Fruit fly (Drosophila melanogaster): ENCODE results near the gene Atac1.

The Atac1 gene

DNA sequence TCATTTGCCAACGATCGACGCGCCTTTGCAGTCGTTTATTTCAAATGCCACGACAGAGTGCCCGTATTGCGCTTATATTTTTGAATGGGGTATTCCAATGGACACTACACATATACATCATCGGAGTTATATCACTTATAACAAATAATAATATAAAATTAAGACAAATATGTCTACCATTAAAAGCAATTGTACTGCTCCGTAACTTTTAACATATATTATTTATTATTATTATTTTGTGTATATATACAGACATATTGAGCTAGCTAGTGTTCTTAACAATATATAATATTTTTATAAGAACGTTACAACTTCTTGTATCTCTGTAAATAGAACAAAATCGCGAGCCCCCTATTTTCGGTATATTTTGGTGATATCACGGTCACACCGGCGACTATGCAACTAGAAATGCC is 3.9 kb upstream of the Atac1 start, which contains the start of the genes sip2 and Coprox (continued):
- TF ChIP-seq Six4 (GFP tag; optimal IDR thresholded peaks at IDR 0.05) (peak; percentile 33), repo (GFP tag; optimal IDR thresholded peaks at IDR 0.05) (no peak), phol (tag; optimal IDR thresholded peaks at IDR 0.05) (peak; percentile 76), pho (GFP tag; optimal IDR thresholded peaks at IDR 0.05) (no peak), pb (GFP tag; optimal IDR thresholded peaks at IDR 0.05) (no peak), ham (GFP tag; IDR thresholded peaks at IDR 0.05) (no peak), CG16863 (GFP tag; optimal IDR thresholded peaks at IDR 0.05) (no peak), croc (GFP tag; conservative IDR thresholded peaks at IDR 0.05) (peak; percentile 44; the same call in 2 of the 3 replicates), MESR4 (GFP tag; optimal IDR thresholded peaks at IDR 0.05) (no peak), grn (GFP tag; optimal IDR thresholded peaks at IDR 0.05) (no peak), CG4854 (GFP tag; optimal IDR thresholded peaks at IDR 0.05) (no peak), slbo (GFP tag; IDR thresholded peaks at IDR 0.05) (peak; percentile 64), chif (GFP tag; optimal IDR thresholded peaks at IDR 0.05) (no peak), CG31441 (GFP tag; IDR thresholded peaks at IDR 0.05) (peak; percentile 85), CG12236 (GFP tag; optimal IDR thresholded peaks at IDR 0.05) (no peak), Myb (GFP tag; optimal IDR thresholded peaks at IDR 0.05) (peak; percentile 70), B-H2 (GFP tag; optimal IDR thresholded peaks at IDR 0.05) (peak; percentile 55), Dfd (GFP tag; optimal IDR thresholded peaks at IDR 0.05) (no peak), Doc3 (GFP tag; IDR thresholded peaks at IDR 0.05; ENCODE audit: partially characterized antibody) (no peak), dmrt99B (tag; optimal IDR thresholded peaks at IDR 0.05) (no peak), CG17802 (tag; optimal IDR thresholded peaks at IDR 0.05) (peak; percentile 29), Chrac-16 (GFP tag; optimal IDR thresholded peaks at IDR 0.05) (peak; percentile 50), gsb (GFP tag; IDR thresholded peaks at IDR 0.05) (no peak), nom (GFP tag; optimal IDR thresholded peaks at IDR 0.05) (peak; percentile 21), nmo (GFP tag; optimal IDR thresholded peaks at IDR 0.05) (peak; percentile 82), CG11093 (GFP tag; IDR thresholded peaks at IDR 0.05) (no peak), corto (GFP tag; optimal IDR thresholded peaks at IDR 0.05) (no peak), caup (GFP tag; optimal IDR thresholded peaks at IDR 0.05; ENCODE audit: severe bottlenecking) (peak; percentile 50), Usf (GFP tag; optimal IDR thresholded peaks at IDR 0.05) (peak; percentile 29), CG43689 (GFP tag; IDR thresholded peaks at IDR 0.05) (no peak), aop (GFP tag; IDR thresholded peaks at IDR 0.05) (no peak), Rfx (GFP tag; IDR thresholded peaks at IDR 0.05) (peak; percentile 62), CG10267 (tag; optimal IDR thresholded peaks at IDR 0.05) (peak; percentile 78), pzg (GFP tag; optimal IDR thresholded peaks at IDR 0.05) (peak; percentile 39), Adf1 (GFP tag; IDR thresholded peaks at IDR 0.05) (no peak), so (GFP tag; IDR thresholded peaks at IDR 0.05) (no peak), Poxn (GFP tag; IDR thresholded peaks at IDR 0.05) (no peak), tup (GFP tag; optimal IDR thresholded peaks at IDR 0.05) (no peak), dmrt11E (tag; optimal IDR thresholded peaks at IDR 0.05) (peak; percentile 77), CG4707 (GFP tag; optimal IDR thresholded peaks at IDR 0.05) (no peak), CG9876 (GFP tag; optimal IDR thresholded peaks at IDR 0.05) (no peak), CG4328 (GFP tag; optimal IDR thresholded peaks at IDR 0.05) (peak; percentile 47), Gsc (GFP tag; IDR thresholded peaks at IDR 0.05) (no peak), knrl (GFP tag; IDR thresholded peaks at IDR 0.05; ENCODE audit: partially characterized antibody) (no peak), p53 (GFP tag; optimal IDR thresholded peaks at IDR 0.05) (no peak), nerfin-1 (tag; optimal IDR thresholded peaks at IDR 0.05) (peak; percentile 69), CG18599 (GFP tag; optimal IDR thresholded peaks at IDR 0.05) (peak; percentile 75), lilli (GFP tag; optimal IDR thresholded peaks at IDR 0.05) (peak; percentile 40), ttk (GFP tag; IDR thresholded peaks at IDR 0.05) (0 out of 2 replicates have a peak, but pooled peaks have one; percentile 25), bsh (GFP tag; optimal IDR thresholded peaks at IDR 0.05) (peak in 1 of 2 experiments; percentile 67), CkIIα-i1 (GFP tag; IDR thresholded peaks at IDR 0.05) (no peak)
